Worm (Caenorhabditis elegans) whole organism, L3 larva: ENCODE data around the gene apt-9.

ENCODE experiments used
- eor-1 ChIP-seq, 2 experiments: fragments of 150-350 bp; optimal IDR thresholded peaks; 2 replicates each; lab custom pipeline; 2014 to 2018; ENCODE audit warnings: missing biosample characterization in 2 of 2, missing genetic modification characterization in 2 of 2
- fkh-10 ChIP-seq: sonication (generic microtip); optimal IDR thresholded peaks from 2 replicates; lab custom pipeline; 2017; ENCODE audit warnings: missing biosample characterization, missing genetic modification reagents, missing genetic modification characterization
- nhr-76 ChIP-seq: fragments of 150-350 bp; sonication (generic microtip); optimal IDR thresholded peaks from 5 replicates; lab custom pipeline; 2014; ENCODE audit warnings: missing biosample characterization, missing genetic modification characterization
- nhr-77 ChIP-seq: fragments of 150-350 bp; optimal IDR thresholded peaks from 2 replicates; lab custom pipeline; 2014; ENCODE audit warnings: missing biosample characterization, missing genetic modification characterization
- pqm-1 ChIP-seq: fragments of 150-350 bp; optimal IDR thresholded peaks from 2 replicates; lab custom pipeline; 2017; ENCODE audit warnings: missing biosample characterization, missing genetic modification characterization, inconsistent platforms
- unc-62 ChIP-seq: fragments of 150-350 bp; sonication (generic microtip); optimal IDR thresholded peaks from 4 replicates; lab custom pipeline; 2014; ENCODE audit warnings: missing biosample characterization, missing genetic modification reagents, missing genetic modification characterization
- ztf-11 ChIP-seq: fragments of 150-350 bp; optimal IDR thresholded peaks from 2 replicates; lab custom pipeline; 2014; ENCODE audit warnings: missing biosample characterization, missing genetic modification characterization

- peak; percentile 1 for TF ChIP-seq unc-62 (GFP tag; lab: Kevin White, UChicago)
- no peak for TF ChIP-seq nhr-76 (tag; lab: Kevin White, UChicago)
- no peak for TF ChIP-seq ztf-11 (tag; lab: Kevin White, UChicago)
- TF ChIP-seq pqm-1 (tag; lab: Kevin White, UChicago), result no peak
- TF ChIP-seq nhr-77 (tag; lab: Kevin White, UChicago), result no peak
- TF ChIP-seq eor-1 (tag; optimal IDR thresholded peaks at IDR 0.05; lab: Kevin White, UChicago), result no peak
- TF ChIP-seq fkh-10, result no peak
Observed at ce11 chrX:11057028-11057427, 11.3 kb upstream of the apt-9 start, which contains the start of gene lpr-3.
